Fruit fly (Drosophila melanogaster) whole organism, prepupa: ENCODE measurements around the gene sick.

Experiments
- Hr39 ChIP-seq: fragments of 200-800 bp; sonication (Bioruptor generic); optimal IDR thresholded peaks from 2 replicates; lab custom pipeline; 2016; ENCODE audit warnings: missing biosample characterization, missing genetic modification characterization
- Lpt ChIP-seq: fragments of 200-800 bp; sonication (Bioruptor generic); optimal IDR thresholded peaks from 3 replicates; lab custom pipeline; 2016; ENCODE audit warnings: missing biosample characterization, missing genetic modification characterization
- Sox14 ChIP-seq: fragments of 200-800 bp; sonication (Bioruptor generic); optimal IDR thresholded peaks from 3 replicates; lab custom pipeline; 2016; ENCODE audit warnings: missing biosample characterization, missing genetic modification characterization
- achi ChIP-seq: fragments of 200-800 bp; sonication (Bioruptor generic); optimal IDR thresholded peaks from 3 replicates; lab custom pipeline; 2016; ENCODE audit warnings: missing biosample characterization, missing genetic modification characterization
- salr ChIP-seq, 2 experiments: fragments of 200-800 bp; sonication (Bioruptor generic); optimal IDR thresholded peaks; 3 replicates each; lab custom pipeline; 2016 to 2018; ENCODE audit warnings: missing biosample characterization in 2 of 2, missing genetic modification characterization in 2 of 2, mild to moderate bottlenecking in 1 of 2
- spab ChIP-seq: fragments of 200-800 bp; sonication (Bioruptor generic); optimal IDR thresholded peaks from 2 replicates; lab custom pipeline; 2017; ENCODE audit warnings: missing biosample characterization, mild to moderate bottlenecking, missing genetic modification characterization, missing genetic modification reagents

DNA sequence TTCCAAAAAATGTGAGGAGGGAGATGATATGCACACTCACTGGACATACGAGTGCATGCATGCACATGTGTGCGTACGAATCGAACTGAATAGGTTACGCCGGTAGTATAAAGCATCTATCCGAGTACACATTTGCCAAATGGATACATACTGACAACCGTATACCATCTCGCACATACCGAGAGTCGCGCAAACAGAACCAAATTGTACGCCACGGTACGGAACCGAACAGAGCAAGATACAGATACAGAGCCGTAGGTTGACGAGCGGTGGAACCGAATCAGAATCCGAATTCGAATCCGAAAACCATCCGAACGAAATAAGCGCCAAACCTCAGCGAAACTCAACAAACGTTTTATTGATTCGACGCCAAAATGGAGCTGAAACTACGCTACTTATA is 41.1 kb upstream of the sick start:
- no peak for TF ChIP-seq Sox14 (GFP tag; lab: Kevin White, UChicago)
- TF ChIP-seq spab (GFP tag; lab: Kevin White, UChicago) = no peak
- no peak for TF ChIP-seq Lpt (GFP tag; lab: Kevin White, UChicago)
- no peak for TF ChIP-seq achi (GFP tag; lab: Kevin White, UChicago)
- no peak for TF ChIP-seq Hr39 (GFP tag; lab: Kevin White, UChicago)
- TF ChIP-seq salr (GFP tag; optimal IDR thresholded peaks at IDR 0.05; lab: Kevin White, UChicago) = no peak
